Worm (Caenorhabditis elegans): Measurements from ENCODE around the gene F34H10.5.

ce11 chrX:9642775-9643461 is 7.4 kb downstream of the F34H10.5 start:
- TF ChIP-seq hlh-8 (tag; optimal IDR thresholded peaks at IDR 0.05) (no peak), dmd-4 (tag; optimal IDR thresholded peaks at IDR 0.05; ENCODE audit: borderline replicate concordance) (no peak), ceh-9 (tag; optimal IDR thresholded peaks at IDR 0.05) (no peak), pqm-1 (tag; optimal IDR thresholded peaks at IDR 0.05) (no peak), lin-11 (tag; optimal IDR thresholded peaks at IDR 0.05) (no peak)

Data from whole organism, late embryonic.